Worm (Caenorhabditis elegans): ENCODE data around the gene pxn-2.

DNA sequence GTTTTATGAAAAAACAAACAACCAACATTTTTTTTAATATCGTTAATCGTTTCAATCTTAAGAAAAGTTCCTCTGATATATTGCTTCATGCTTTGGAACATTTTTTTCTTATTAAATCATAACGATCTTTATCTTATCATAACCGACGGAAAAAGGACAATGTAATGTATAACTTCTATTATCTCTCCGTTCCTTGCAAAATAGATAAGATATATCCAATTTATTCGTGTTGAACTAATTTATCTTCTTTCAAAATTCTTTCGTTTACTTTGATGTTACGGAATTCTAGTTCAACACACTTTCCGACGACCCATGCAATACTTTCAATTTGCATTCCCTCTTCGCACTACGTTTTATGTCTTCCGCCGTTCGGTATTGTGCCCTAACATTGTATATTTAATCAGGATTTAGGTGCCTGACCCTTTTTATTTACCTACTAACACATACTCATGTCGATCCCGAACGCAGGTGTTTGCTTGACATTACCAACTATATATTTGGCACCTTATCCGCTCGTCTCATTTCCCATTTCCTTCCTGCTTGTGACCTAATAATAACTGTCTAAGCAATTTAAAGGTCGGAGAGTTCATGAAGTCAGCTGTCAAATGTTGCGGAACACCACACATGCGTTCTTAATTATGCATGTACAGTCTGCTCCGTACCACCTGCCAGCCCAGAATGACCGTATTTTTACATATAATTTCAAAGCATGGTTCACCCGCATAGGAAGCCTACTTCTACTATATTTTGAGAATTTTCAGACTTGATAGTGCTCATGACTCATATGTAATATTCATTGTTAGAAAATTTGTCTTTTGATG lies 12.5 kb upstream of the pxn-2 start:
- TF ChIP-seq Y67H2A.10 (GFP tag; conservative IDR thresholded peaks at IDR 0.05) (no peak), hsf-1 (GFP tag; IDR thresholded peaks at IDR 0.05) (no peak), unc-62 (GFP tag; optimal IDR thresholded peaks at IDR 0.05) (no peak), F49E8.2 (tag; optimal IDR thresholded peaks at IDR 0.05; ENCODE audit: insufficient read depth) (no peak), madf-3 (GFP tag; IDR thresholded peaks at IDR 0.05) (no peak), D2030.7 (GFP tag; IDR thresholded peaks at IDR 0.05) (no peak), somi-1 (GFP tag; optimal IDR thresholded peaks at IDR 0.05) (no peak), xnd-1 (tag; optimal IDR thresholded peaks at IDR 0.05) (no peak), attf-5 (GFP tag; optimal IDR thresholded peaks at IDR 0.05) (no peak)

All from whole organism, young adult.